Worm (Caenorhabditis elegans): Measurements from ENCODE around the gene F36H9.4.

The F36H9.4 gene

ce11 chrV:1743205-1743870 lies 35.7 kb downstream of the F36H9.4 start, which contains the start of gene nhr-256 (continued):
- no peak for TF ChIP-seq sdc-2 (tag; optimal IDR thresholded peaks at IDR 0.05)
- no peak for TF ChIP-seq eyg-1 (tag; optimal IDR thresholded peaks at IDR 0.05)
- TF ChIP-seq ceh-19 (GFP tag; optimal IDR thresholded peaks at IDR 0.05) = no peak
- peak; percentile 21 for TF ChIP-seq ceh-18 (tag; optimal IDR thresholded peaks at IDR 0.05)
- TF ChIP-seq nfya-1 (tag; optimal IDR thresholded peaks at IDR 0.05) = peak; percentile 33
- TF ChIP-seq unc-42 (tag; optimal IDR thresholded peaks at IDR 0.05) = peak; percentile 4
- no peak for TF ChIP-seq unc-86 (tag; optimal IDR thresholded peaks at IDR 0.05)
- no peak for TF ChIP-seq zip-5 (tag; optimal IDR thresholded peaks at IDR 0.05)
- no peak for TF ChIP-seq mec-3 (tag; optimal IDR thresholded peaks at IDR 0.05; ENCODE audit: borderline replicate concordance)
- TF ChIP-seq ztf-16 (tag; optimal IDR thresholded peaks at IDR 0.05) = no peak
- TF ChIP-seq F13H6.1 (tag; optimal IDR thresholded peaks at IDR 0.05) = no peak
- no peak for TF ChIP-seq hlh-13 (GFP tag; optimal IDR thresholded peaks at IDR 0.05)
- TF ChIP-seq ceh-9 (tag; optimal IDR thresholded peaks at IDR 0.05) = no peak
- no peak for TF ChIP-seq ref-2 (tag; optimal IDR thresholded peaks at IDR 0.05)
- no peak for TF ChIP-seq ttx-3 (tag; optimal IDR thresholded peaks at IDR 0.05)
- TF ChIP-seq K02D7.2 (tag; optimal IDR thresholded peaks at IDR 0.05) = no peak
- no peak for TF ChIP-seq tbx-7 (tag; optimal IDR thresholded peaks at IDR 0.05)

ce11 chrV:1741074-1741473 lies 38.0 kb downstream of the F36H9.4 start, which contains the start of gene srab-25:
srab-25 (minus strand) TSS chrV:1741174.
- TF ChIP-seq ets-4 (tag; optimal IDR thresholded peaks at IDR 0.05) = no peak

DNA sequence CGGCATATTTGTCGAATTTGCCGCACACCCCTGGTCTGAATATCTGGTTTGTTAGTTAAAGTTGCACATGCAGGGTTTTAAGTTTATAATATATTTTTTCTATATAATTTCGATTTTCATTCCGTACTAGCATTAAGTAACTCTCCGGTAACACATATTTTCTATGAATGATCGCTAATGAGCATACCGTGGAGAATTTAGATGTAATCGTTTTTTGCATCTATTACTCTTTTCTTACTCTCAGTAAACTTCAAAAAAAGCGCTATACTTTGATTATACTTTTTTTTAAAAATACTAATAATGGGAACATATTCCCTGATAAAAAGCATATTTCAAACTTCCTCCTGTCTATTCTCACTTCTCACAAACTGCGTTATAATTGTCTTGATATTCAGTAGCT lies 44.5 kb downstream of the F36H9.4 start, which contains the start of gene str-160:
Gene str-160 (plus strand): TSS at position 301 of the 400 bp plus-strand sequence.
- TF ChIP-seq syd-9 (tag; optimal IDR thresholded peaks at IDR 0.05) (no peak), K09A11.1 (tag; optimal IDR thresholded peaks at IDR 0.05; ENCODE audit: insufficient read depth) (no peak), ceh-22 (tag; optimal IDR thresholded peaks at IDR 0.05) (no peak), ceh-6 (GFP tag; optimal IDR thresholded peaks at IDR 0.05) (no peak), unc-3 (GFP tag; conservative IDR thresholded peaks at IDR 0.05) (no peak), unc-3 (tag; optimal IDR thresholded peaks at IDR 0.05) (no peak), ama-1 (optimal IDR thresholded peaks at IDR 0.05) (no peak), unc-42 (tag; optimal IDR thresholded peaks at IDR 0.05) (no peak), eyg-1 (tag; optimal IDR thresholded peaks at IDR 0.05) (no peak), fkh-6 (tag; optimal IDR thresholded peaks at IDR 0.05) (no peak), ceh-24 (tag; optimal IDR thresholded peaks at IDR 0.05) (no peak), che-1 (tag; optimal IDR thresholded peaks at IDR 0.05) (no peak), lim-6 (tag; optimal IDR thresholded peaks at IDR 0.05) (no peak), hlh-6 (tag; optimal IDR thresholded peaks at IDR 0.05) (no peak), sdc-2 (tag; optimal IDR thresholded peaks at IDR 0.05) (no peak), sox-2 (GFP tag; IDR thresholded peaks at IDR 0.05) (no peak), ceh-9 (tag; optimal IDR thresholded peaks at IDR 0.05) (no peak), ceh-34 (tag; optimal IDR thresholded peaks at IDR 0.05) (no peak), pha-2 (tag; optimal IDR thresholded peaks at IDR 0.05) (no peak), ahr-1 (tag; optimal IDR thresholded peaks at IDR 0.05) (no peak), tbx-7 (tag; optimal IDR thresholded peaks at IDR 0.05) (no peak)

DNA sequence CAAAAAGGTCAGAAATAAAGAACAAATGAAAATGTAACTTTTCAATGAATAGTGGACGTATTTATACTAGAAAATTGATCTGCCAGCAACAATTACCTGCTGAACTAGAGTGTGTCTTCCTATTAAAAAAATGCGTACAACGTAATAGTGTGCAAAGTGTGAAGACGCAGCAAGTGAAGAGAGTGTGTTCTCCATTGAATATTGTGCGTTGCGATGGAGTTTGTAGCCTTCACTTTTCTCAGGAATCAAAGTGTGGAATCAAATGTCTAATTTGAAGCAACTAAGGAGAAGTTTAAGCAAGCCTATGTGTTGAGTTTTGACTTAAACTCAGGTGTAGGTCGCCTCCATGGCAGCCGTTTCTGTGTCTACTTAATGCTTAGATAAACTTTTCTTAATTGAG lies 47.1 kb downstream of the F36H9.4 start, which contains the start of gene gst-21:
Gene gst-21 (minus strand): TSS at position 101 of the 400 bp plus-strand sequence.
- no peak for TF ChIP-seq fkh-10 (GFP tag; optimal IDR thresholded peaks at IDR 0.05)
- no peak for TF ChIP-seq ceh-18 (tag; optimal IDR thresholded peaks at IDR 0.05)
- no peak for TF ChIP-seq pat-9 (tag; optimal IDR thresholded peaks at IDR 0.05)
- no peak for TF ChIP-seq hlh-6 (tag; optimal IDR thresholded peaks at IDR 0.05)
- TF ChIP-seq ceh-30 (tag; optimal IDR thresholded peaks at IDR 0.05) = no peak
- no peak for TF ChIP-seq odd-2 (tag; optimal IDR thresholded peaks at IDR 0.05)
- no peak for TF ChIP-seq tbx-7 (tag; optimal IDR thresholded peaks at IDR 0.05)
- no peak for TF ChIP-seq Y22D7AL.16 (tag; optimal IDR thresholded peaks at IDR 0.05)
- TF ChIP-seq pax-1 (tag; optimal IDR thresholded peaks at IDR 0.05) = no peak
- no peak for TF ChIP-seq pha-4 (tag; optimal IDR thresholded peaks at IDR 0.05)
- TF ChIP-seq ref-2 (tag; optimal IDR thresholded peaks at IDR 0.05) = no peak
- TF ChIP-seq ceh-6 (GFP tag; optimal IDR thresholded peaks at IDR 0.05) = no peak
